Worm (Caenorhabditis elegans) whole organism, early embryonic: ENCODE measurements around the gene F54C9.3.

Source experiments
- aly-1 ChIP-seq: sonication (generic microtip); optimal IDR thresholded peaks from 2 replicates; lab custom pipeline; 2016; ENCODE audit warnings: missing genetic modification characterization, missing compliant biosample characterization
- ama-1 ChIP-seq: fragments of 150-350 bp; optimal IDR thresholded peaks from 2 replicates; lab custom pipeline; 2014
- ceh-13 ChIP-seq: fragments of 200-800 bp; sonication (Bioruptor generic); optimal IDR thresholded peaks from 2 replicates; lab custom pipeline; 2018; ENCODE audit warnings: mild to moderate bottlenecking, missing genetic modification characterization, missing compliant biosample characterization
- flt-1 ChIP-seq: fragments of 200-800 bp; sonication (Bioruptor generic); IDR thresholded peaks from 2 replicates; pipeline ENCODE4 v1.3.6; 2022; ENCODE audit warnings: missing genetic modification characterization, missing compliant biosample characterization
- scrt-1 ChIP-seq: fragments of 200-800 bp; sonication (Bioruptor generic); IDR thresholded peaks from 2 replicates; pipeline ENCODE4 v1.3.6; 2022; ENCODE audit warnings: missing genetic modification characterization, missing compliant biosample characterization
- sea-1 ChIP-seq: fragments of 200-800 bp; sonication (Bioruptor generic); conservative IDR thresholded peaks from 2 replicates; pipeline ENCODE4 v1.3.6; 2022; ENCODE audit warnings: missing genetic modification characterization, missing compliant biosample characterization

- TF ChIP-seq flt-1 = no peak
- TF ChIP-seq scrt-1 (GFP tag; lab: Robert Waterston, UW) = no peak
- no peak for TF ChIP-seq ama-1 (lab: Kevin White, UChicago)
- TF ChIP-seq aly-1 (tag; lab: Kevin White, UChicago) = no peak
- TF ChIP-seq sea-1 (GFP tag; lab: Robert Waterston, UW) = no peak
- TF ChIP-seq ceh-13 (GFP tag; lab: Kevin White, UChicago) = no peak
Measured at ce11 chrII:8566039-8566438, 617 bp downstream of the F54C9.3 start, which contains the start of gene stc-1.
